Worm (Caenorhabditis elegans) whole organism, L1 larva: Measurements from ENCODE around the gene nas-4.
A peak's percentile ranks its signal among the peaks of the same experiment; 100 is the strongest.

Source experiments
- C04F5.9 ChIP-seq: sonication (generic microtip); optimal IDR thresholded peaks from 2 replicates; lab custom pipeline; 2016; ENCODE audit warnings: missing genetic modification characterization, missing compliant biosample characterization
- C34B4.2 ChIP-seq: sonication (generic microtip); optimal IDR thresholded peaks from 2 replicates; lab custom pipeline; 2017; ENCODE audit warnings: mild to moderate bottlenecking, missing genetic modification characterization, missing compliant biosample characterization
- F16B12.6 ChIP-seq: fragments of 150-350 bp; optimal IDR thresholded peaks from 2 replicates; lab custom pipeline; 2014; ENCODE audit warnings: missing biosample characterization, missing genetic modification characterization
- ama-1 ChIP-seq: fragments of 150-350 bp; optimal IDR thresholded peaks from 2 replicates; lab custom pipeline; 2014
- ceh-63 ChIP-seq: fragments of 200-800 bp; sonication (Bioruptor generic); optimal IDR thresholded peaks from 2 replicates; lab custom pipeline; 2018; ENCODE audit warnings: mild to moderate bottlenecking, missing genetic modification characterization, missing compliant biosample characterization
- ceh-8 ChIP-seq: fragments of 200-800 bp; sonication (Bioruptor generic); optimal IDR thresholded peaks from 2 replicates; lab custom pipeline; 2018; ENCODE audit warnings: mild to moderate bottlenecking, missing genetic modification characterization, moderate library complexity, missing compliant biosample characterization
- ceh-82 ChIP-seq, 3 experiments: fragments of 150-350 bp in 1 of 3; sonication (generic microtip) in 2 of 3; optimal IDR thresholded peaks; 2 replicates each; lab custom pipeline; 2014 to 2017; ENCODE audit warnings: missing biosample characterization in 3 of 3, missing genetic modification characterization in 3 of 3
- ceh-88 ChIP-seq: fragments of 200-800 bp; sonication (Bioruptor generic); IDR thresholded peaks from 2 replicates; pipeline ENCODE4 v1.3.6; 2022; ENCODE audit warnings: missing genetic modification characterization, missing compliant biosample characterization
- ceh-90 ChIP-seq: sonication (generic microtip); optimal IDR thresholded peaks from 2 replicates; lab custom pipeline; 2016; ENCODE audit warnings: missing genetic modification characterization, missing compliant biosample characterization
- ces-1 ChIP-seq: fragments of 150-350 bp; optimal IDR thresholded peaks from 2 replicates; lab custom pipeline; 2014; ENCODE audit warnings: missing biosample characterization, missing genetic modification reagents, missing genetic modification characterization
- dpl-1 ChIP-seq, 3 experiments: fragments of 150-350 bp in 2 of 3; sonication (generic microtip) in 1 of 3; optimal IDR thresholded peaks; 2 replicates each; lab custom pipeline; 2014 to 2017; ENCODE audit warnings: missing biosample characterization in 3 of 3, missing genetic modification characterization in 3 of 3, missing genetic modification reagents in 3 of 3
- efl-3 ChIP-seq: fragments of 200-800 bp; sonication (Bioruptor generic); optimal IDR thresholded peaks from 2 replicates; lab custom pipeline; 2018; ENCODE audit warnings: mild to moderate bottlenecking, missing genetic modification characterization, missing compliant biosample characterization
- egl-27 ChIP-seq, 2 experiments: fragments of 150-350 bp in 1 of 2; sonication (generic microtip); optimal IDR thresholded peaks; 3 replicates each; lab custom pipeline; 2017 to 2018; ENCODE audit warnings: missing biosample characterization in 2 of 2, missing genetic modification characterization in 2 of 2, missing genetic modification reagents in 2 of 2
- fkh-10 ChIP-seq: sonication (generic microtip); optimal IDR thresholded peaks from 2 replicates; lab custom pipeline; 2017; ENCODE audit warnings: missing biosample characterization, missing genetic modification reagents, missing genetic modification characterization
- fkh-8 ChIP-seq: sonication (generic microtip); optimal IDR thresholded peaks from 2 replicates; lab custom pipeline; 2016; ENCODE audit warnings: mild to moderate bottlenecking, missing genetic modification characterization, missing compliant biosample characterization
- fos-1 ChIP-seq: fragments of 150-350 bp; optimal IDR thresholded peaks from 2 replicates; lab custom pipeline; 2014; ENCODE audit warnings: missing biosample characterization, missing genetic modification characterization
- grh-1 ChIP-seq: fragments of 200-800 bp; sonication (Bioruptor generic); IDR thresholded peaks from 2 replicates; pipeline ENCODE4 v1.3.6; 2022; ENCODE audit warnings: missing genetic modification reagents, missing genetic modification characterization, missing compliant biosample characterization
- hlh-17 ChIP-seq: fragments of 200-800 bp; sonication (Bioruptor generic); optimal IDR thresholded peaks from 2 replicates; lab custom pipeline; 2018; ENCODE audit warnings: missing genetic modification characterization, mild to moderate bottlenecking, missing compliant biosample characterization, moderate library complexity, borderline replicate concordance
- hlh-4 ChIP-seq: sonication (generic microtip); optimal IDR thresholded peaks from 2 replicates; lab custom pipeline; 2016; ENCODE audit warnings: mild to moderate bottlenecking, missing genetic modification characterization, missing compliant biosample characterization
- irx-1 ChIP-seq: sonication (generic microtip); optimal IDR thresholded peaks from 2 replicates; lab custom pipeline; 2016; ENCODE audit warnings: missing genetic modification characterization, missing compliant biosample characterization
- isw-1 ChIP-seq: fragments of 200-800 bp; sonication (Bioruptor generic); IDR thresholded peaks from 2 replicates; pipeline ENCODE4 v1.3.6; 2022; ENCODE audit warnings: missing genetic modification characterization, missing compliant biosample characterization
- lin-14 ChIP-seq: fragments of 200-800 bp; sonication (Bioruptor generic); optimal IDR thresholded peaks from 2 replicates; lab custom pipeline; 2018; ENCODE audit warnings: mild to moderate bottlenecking, missing genetic modification characterization, moderate library complexity, missing compliant biosample characterization
- lin-15B ChIP-seq: fragments of 150-350 bp; sonication (generic microtip); optimal IDR thresholded peaks from 3 replicates; lab custom pipeline; 2014; ENCODE audit warnings: missing biosample characterization, missing genetic modification characterization
- lin-39 ChIP-seq: fragments of 150-350 bp; optimal IDR thresholded peaks from 2 replicates; lab custom pipeline; 2014; ENCODE audit warnings: missing biosample characterization, missing genetic modification reagents, missing genetic modification characterization
- lir-3 ChIP-seq: sonication (generic microtip); optimal IDR thresholded peaks from 2 replicates; lab custom pipeline; 2016; ENCODE audit warnings: mild to moderate bottlenecking, missing genetic modification characterization, moderate library complexity, missing compliant biosample characterization; ENCODE audit not compliant: poor library complexity
- lsy-2 ChIP-seq, 2 experiments: fragments of 150-350 bp; optimal IDR thresholded peaks; 2 replicates each; lab custom pipeline; 2014; ENCODE audit warnings: missing biosample characterization in 2 of 2, missing genetic modification characterization in 2 of 2
- mab-9 ChIP-seq: fragments of 200-800 bp; sonication (Bioruptor generic); IDR thresholded peaks from 2 replicates; pipeline ENCODE4 v1.3.6; 2022; ENCODE audit warnings: missing genetic modification reagents, missing genetic modification characterization, missing compliant biosample characterization
- mef-2 ChIP-seq: fragments of 150-350 bp; optimal IDR thresholded peaks from 2 replicates; lab custom pipeline; 2014; ENCODE audit warnings: missing biosample characterization, missing genetic modification characterization
- nhr-11 ChIP-seq: fragments of 150-350 bp; optimal IDR thresholded peaks from 2 replicates; lab custom pipeline; 2014; ENCODE audit warnings: missing biosample characterization, missing genetic modification characterization
- nhr-12 ChIP-seq: sonication (generic microtip); optimal IDR thresholded peaks from 2 replicates; lab custom pipeline; 2017; ENCODE audit warnings: missing biosample characterization, missing genetic modification characterization
- nhr-19 ChIP-seq: fragments of 200-800 bp; sonication (Bioruptor generic); conservative IDR thresholded peaks from 2 replicates; pipeline ENCODE4 v1.3.6; 2022; ENCODE audit warnings: missing genetic modification characterization, missing compliant biosample characterization
- nhr-20 ChIP-seq: sonication (generic microtip); optimal IDR thresholded peaks from 2 replicates; lab custom pipeline; 2016; ENCODE audit warnings: mild to moderate bottlenecking, missing genetic modification characterization, missing compliant biosample characterization
- nhr-237 ChIP-seq: fragments of 150-350 bp; optimal IDR thresholded peaks from 2 replicates; lab custom pipeline; 2014; ENCODE audit warnings: missing biosample characterization, missing genetic modification characterization
- nhr-28 ChIP-seq: fragments of 150-350 bp; optimal IDR thresholded peaks from 2 replicates; lab custom pipeline; 2014; ENCODE audit warnings: missing biosample characterization, missing genetic modification characterization
- nhr-71 ChIP-seq: sonication (generic microtip); optimal IDR thresholded peaks from 2 replicates; lab custom pipeline; 2016; ENCODE audit warnings: mild to moderate bottlenecking, missing genetic modification characterization, moderate library complexity, missing compliant biosample characterization
- nhr-76 ChIP-seq: sonication (generic microtip); optimal IDR thresholded peaks from 2 replicates; lab custom pipeline; 2017; ENCODE audit warnings: missing biosample characterization, missing genetic modification characterization
- nhr-77 ChIP-seq: fragments of 150-350 bp; optimal IDR thresholded peaks from 2 replicates; lab custom pipeline; 2014; ENCODE audit warnings: missing biosample characterization, missing genetic modification characterization
- nhr-84 ChIP-seq: sonication (generic microtip); optimal IDR thresholded peaks from 2 replicates; lab custom pipeline; 2017; ENCODE audit warnings: missing biosample characterization, missing genetic modification characterization
- nhr-85 ChIP-seq: sonication (generic microtip); peaks from one replicate; lab custom pipeline; 2016; ENCODE audit warnings: missing genetic modification characterization, inconsistent platforms, missing compliant biosample characterization
- nhr-90 ChIP-seq: sonication (generic microtip); optimal IDR thresholded peaks from 2 replicates; lab custom pipeline; 2016; ENCODE audit warnings: mild to moderate bottlenecking, missing genetic modification characterization, missing compliant biosample characterization; ENCODE audit not compliant: poor library complexity
- pag-3 ChIP-seq: sonication (generic microtip); optimal IDR thresholded peaks from 2 replicates; lab custom pipeline; 2017; ENCODE audit warnings: missing genetic modification characterization, mild to moderate bottlenecking, missing compliant biosample characterization, antibody characterized with exemption, borderline replicate concordance; ENCODE audit not compliant: insufficient read depth
- pqm-1 ChIP-seq: sonication (generic microtip); optimal IDR thresholded peaks from 3 replicates; lab custom pipeline; 2017; ENCODE audit warnings: missing biosample characterization, missing genetic modification characterization
- snpc-4 ChIP-seq: fragments of 150-350 bp; optimal IDR thresholded peaks from 2 replicates; lab custom pipeline; 2014; ENCODE audit warnings: missing biosample characterization, missing genetic modification characterization
- snu-23 ChIP-seq: sonication (generic microtip); optimal IDR thresholded peaks from 2 replicates; lab custom pipeline; 2016; ENCODE audit warnings: missing genetic modification characterization, missing compliant biosample characterization
- sup-37 ChIP-seq: fragments of 200-800 bp; sonication (Bioruptor generic); optimal IDR thresholded peaks from 2 replicates; lab custom pipeline; 2018; ENCODE audit warnings: mild to moderate bottlenecking, missing genetic modification characterization, missing compliant biosample characterization
- swsn-7 ChIP-seq: sonication (generic microtip); optimal IDR thresholded peaks from 2 replicates; lab custom pipeline; 2016; ENCODE audit warnings: missing genetic modification characterization, missing compliant biosample characterization
- tbx-2 ChIP-seq: sonication (generic microtip); optimal IDR thresholded peaks from 2 replicates; lab custom pipeline; 2016; ENCODE audit warnings: missing genetic modification characterization, missing compliant biosample characterization
- unc-30 ChIP-seq: sonication (generic microtip); optimal IDR thresholded peaks from 2 replicates; lab custom pipeline; 2017; ENCODE audit warnings: missing biosample characterization, missing genetic modification characterization
- unc-62 ChIP-seq: fragments of 150-350 bp; optimal IDR thresholded peaks from 2 replicates; lab custom pipeline; 2014; ENCODE audit warnings: missing biosample characterization, missing genetic modification reagents, missing genetic modification characterization
- unc-98 ChIP-seq: fragments of 200-800 bp; sonication (Bioruptor generic); IDR thresholded peaks from 2 replicates; pipeline ENCODE4 v1.3.6; 2022; ENCODE audit warnings: missing genetic modification characterization, missing compliant biosample characterization
- xbp-1 ChIP-seq: sonication (generic microtip); optimal IDR thresholded peaks from 2 replicates; lab custom pipeline; 2016; ENCODE audit warnings: missing genetic modification characterization, missing compliant biosample characterization
- zag-1 ChIP-seq: fragments of 150-350 bp; optimal IDR thresholded peaks from 2 replicates; lab custom pipeline; 2014; ENCODE audit warnings: missing biosample characterization, missing genetic modification characterization
- ztf-11 ChIP-seq, 2 experiments: sonication (generic microtip); optimal IDR thresholded peaks; 2 replicates each; lab custom pipeline; 2016 to 2017; ENCODE audit warnings: missing genetic modification characterization in 2 of 2, missing biosample characterization in 1 of 2, missing compliant biosample characterization in 1 of 2
- ztf-4 ChIP-seq: fragments of 150-350 bp; optimal IDR thresholded peaks from 2 replicates; lab custom pipeline; 2014; ENCODE audit warnings: missing biosample characterization, missing genetic modification characterization

nas-4 gene

ce11 chrIII:6462610-6463009, 47.2 kb upstream of the nas-4 start, which contains the start of gene T26A5.8 (continued):
- TF ChIP-seq fos-1 (tag; lab: Kevin White, UChicago), result no peak
- no peak for TF ChIP-seq irx-1 (tag; lab: Kevin White, UChicago)
- no peak for TF ChIP-seq dpl-1 (GFP tag; optimal IDR thresholded peaks at IDR 0.05; lab: Kevin White, UChicago)
- TF ChIP-seq nhr-12 (tag; lab: Kevin White, UChicago), result no peak
- no peak for TF ChIP-seq nhr-76 (tag; lab: Kevin White, UChicago)
- no peak for TF ChIP-seq ceh-82 (tag; optimal IDR thresholded peaks at IDR 0.05; lab: Kevin White, UChicago)
- TF ChIP-seq sup-37 (GFP tag; lab: Kevin White, UChicago), result no peak
- TF ChIP-seq ceh-8, result no peak
- TF ChIP-seq nhr-77 (tag; lab: Kevin White, UChicago), result no peak
- TF ChIP-seq fkh-10 (GFP tag; lab: Kevin White, UChicago), result no peak
- TF ChIP-seq nhr-71 (tag; lab: Kevin White, UChicago), result peak; percentile 56
- no peak for TF ChIP-seq lin-39 (tag; lab: Kevin White, UChicago)
- TF ChIP-seq nhr-20 (tag; lab: Kevin White, UChicago), result no peak
- TF ChIP-seq efl-3, result no peak
- no peak for TF ChIP-seq nhr-84
- TF ChIP-seq hlh-17 (GFP tag; lab: Kevin White, UChicago), result no peak
- no peak for TF ChIP-seq ceh-88
- TF ChIP-seq ceh-90, result no peak
- TF ChIP-seq F16B12.6, result no peak
- TF ChIP-seq ceh-63 (GFP tag; lab: Kevin White, UChicago), result no peak
- no peak for TF ChIP-seq ces-1 (GFP tag; lab: Kevin White, UChicago)
- TF ChIP-seq mab-9 (GFP tag; lab: Robert Waterston, UW), result no peak
- TF ChIP-seq hlh-4 (tag; lab: Kevin White, UChicago), result no peak
- TF ChIP-seq zag-1 (tag; lab: Kevin White, UChicago), result no peak
- TF ChIP-seq egl-27 (tag; optimal IDR thresholded peaks at IDR 0.05; lab: Kevin White, UChicago), result no peak
- TF ChIP-seq lsy-2 (tag; optimal IDR thresholded peaks at IDR 0.05; lab: Kevin White, UChicago), result no peak
- no peak for TF ChIP-seq pqm-1 (tag; lab: Kevin White, UChicago)
- TF ChIP-seq lin-15B (tag; lab: Kevin White, UChicago), result no peak
- TF ChIP-seq nhr-11 (tag; lab: Kevin White, UChicago), result no peak
- no peak for TF ChIP-seq C34B4.2 (tag; lab: Kevin White, UChicago)
- TF ChIP-seq isw-1 (GFP tag; lab: Robert Waterston, UW), result no peak
- no peak for TF ChIP-seq unc-98 (GFP tag; lab: Robert Waterston, UW)
- TF ChIP-seq mef-2, result no peak
- TF ChIP-seq lir-3 (tag; lab: Kevin White, UChicago), result no peak
- TF ChIP-seq ztf-4, result peak; percentile 66
- TF ChIP-seq grh-1 (GFP tag; lab: Robert Waterston, UW), result no peak
- no peak for TF ChIP-seq C04F5.9 (tag; lab: Kevin White, UChicago)
- TF ChIP-seq lin-14 (GFP tag; lab: Kevin White, UChicago), result no peak
- no peak for TF ChIP-seq pag-3 (tag; lab: Kevin White, UChicago)
- no peak for TF ChIP-seq snpc-4 (tag; lab: Kevin White, UChicago)
- no peak for TF ChIP-seq nhr-237 (tag; lab: Kevin White, UChicago)
- TF ChIP-seq unc-62 (GFP tag; lab: Kevin White, UChicago), result no peak
- peak; percentile 11 for TF ChIP-seq snu-23 (GFP tag; lab: Kevin White, UChicago)
- no peak for TF ChIP-seq unc-30 (tag; lab: Kevin White, UChicago)
- TF ChIP-seq nhr-19, result 0 out of 2 replicates have a peak, but pooled peaks have one; percentile 2
- peak; percentile 12 for TF ChIP-seq nhr-90 (tag; lab: Kevin White, UChicago)
- no peak for TF ChIP-seq xbp-1 (tag; lab: Kevin White, UChicago)
- peak; percentile 68 for TF ChIP-seq ama-1 (lab: Kevin White, UChicago)
- TF ChIP-seq ztf-11 (tag; optimal IDR thresholded peaks at IDR 0.05; lab: Kevin White, UChicago), result no peak
- peak; percentile 9 for TF ChIP-seq nhr-85 (tag; lab: Kevin White, UChicago)
- TF ChIP-seq swsn-7 (tag; lab: Kevin White, UChicago), result no peak
- TF ChIP-seq nhr-28 (tag; lab: Kevin White, UChicago), result no peak
- no peak for TF ChIP-seq tbx-2 (tag; lab: Kevin White, UChicago)
- TF ChIP-seq fkh-8 (tag; lab: Kevin White, UChicago), result no peak
